Fruit fly (Drosophila melanogaster): ENCODE results near the gene Rh5.

DNA sequence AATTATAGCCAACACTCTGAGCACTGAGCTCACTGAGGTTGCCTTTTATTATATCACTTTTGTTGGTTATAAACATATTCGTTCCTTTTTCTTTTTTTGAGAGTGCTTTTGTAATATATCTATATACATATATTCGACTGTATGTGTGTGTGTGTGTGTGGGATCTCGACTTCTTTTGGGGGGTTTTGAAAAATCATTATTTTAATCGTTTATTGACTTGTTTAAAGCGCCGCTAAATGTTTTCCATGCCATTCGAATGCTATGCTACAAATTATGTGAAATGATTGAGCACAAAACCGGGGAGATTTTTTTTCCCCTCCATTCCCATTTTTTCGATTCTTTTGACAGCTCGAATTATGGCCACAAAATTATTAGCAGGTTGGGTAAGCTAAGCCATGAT lies 38.5 kb upstream of the Rh5 start:
- no peak for TF ChIP-seq h (optimal IDR thresholded peaks at IDR 0.05)
- no peak for TF ChIP-seq insv (optimal IDR thresholded peaks at IDR 0.05)
- TF ChIP-seq psq (optimal IDR thresholded peaks at IDR 0.05): no peak
- TF ChIP-seq Myc (optimal IDR thresholded peaks at IDR 0.05): no peak
